Fruit fly (Drosophila melanogaster): ENCODE results near the gene Uch.

Gene Uch

dm6 chr2L:2193357-2193780 is 20.6 kb downstream of the Uch start (continued):
- TF ChIP-seq YL-1 (GFP tag; optimal IDR thresholded peaks at IDR 0.05) (peak; percentile 63), so (GFP tag; IDR thresholded peaks at IDR 0.05) (no peak), sd (tag; optimal IDR thresholded peaks at IDR 0.05) (peak; percentile 92), Bteb2 (GFP tag; optimal IDR thresholded peaks at IDR 0.05) (no peak), CG10431 (GFP tag; optimal IDR thresholded peaks at IDR 0.05) (peak; percentile 42), PHDP (tag; optimal IDR thresholded peaks at IDR 0.05) (peak; percentile 21), CG8388 (GFP tag; optimal IDR thresholded peaks at IDR 0.05) (peak; percentile 33), CG43689 (GFP tag; IDR thresholded peaks at IDR 0.05) (no peak), CG17385 (GFP tag; optimal IDR thresholded peaks at IDR 0.05) (peak; percentile 62), nerfin-1 (tag; optimal IDR thresholded peaks at IDR 0.05) (peak; percentile 33), CG6813 (GFP tag; optimal IDR thresholded peaks at IDR 0.05) (peak; percentile 57), fu2 (GFP tag; optimal IDR thresholded peaks at IDR 0.05) (no peak), CG12391 (tag; optimal IDR thresholded peaks at IDR 0.05) (peak; percentile 24), dysf (GFP tag; IDR thresholded peaks at IDR 0.05) (no peak), mam (GFP tag; optimal IDR thresholded peaks at IDR 0.05) (peak; percentile 37), p53 (GFP tag; optimal IDR thresholded peaks at IDR 0.05) (no peak), corto (GFP tag; optimal IDR thresholded peaks at IDR 0.05) (no peak), BtbVII (GFP tag; optimal IDR thresholded peaks at IDR 0.05) (peak; percentile 55), CG3065 (GFP tag; optimal IDR thresholded peaks at IDR 0.05) (no peak), fru (optimal IDR thresholded peaks at IDR 0.05) (no peak), vfl (GFP tag; optimal IDR thresholded peaks at IDR 0.05) (peak; percentile 26), B-H1 (GFP tag; IDR thresholded peaks at IDR 0.05) (no peak), Hey (tag; optimal IDR thresholded peaks at IDR 0.05) (peak; percentile 70), CHES-1-like (GFP tag; optimal IDR thresholded peaks at IDR 0.05) (peak; percentile 3), nmo (GFP tag; optimal IDR thresholded peaks at IDR 0.05) (peak; percentile 51), CG13424 (tag; optimal IDR thresholded peaks at IDR 0.05) (peak; percentile 5), CG14965 (GFP tag; optimal IDR thresholded peaks at IDR 0.05; ENCODE audit: borderline replicate concordance) (no peak), sug (tag; optimal IDR thresholded peaks at IDR 0.05) (peak; percentile 82), danr (GFP tag; IDR thresholded peaks at IDR 0.05) (no peak), pho (GFP tag; optimal IDR thresholded peaks at IDR 0.05) (peak; percentile 26), dimm (GFP tag; IDR thresholded peaks at IDR 0.05) (no peak), salm (tag; optimal IDR thresholded peaks at IDR 0.05) (peak; percentile 38), NfI (GFP tag; optimal IDR thresholded peaks at IDR 0.05) (peak; percentile 44), croc (GFP tag; conservative IDR thresholded peaks at IDR 0.05) (no peak), pros (GFP tag; optimal IDR thresholded peaks at IDR 0.05) (peak; percentile 79), sqz (GFP tag; optimal IDR thresholded peaks at IDR 0.05) (peak; percentile 86), bigmax (GFP tag; optimal IDR thresholded peaks at IDR 0.05) (peak; percentile 18), tgo (GFP tag; IDR thresholded peaks at IDR 0.05) (no peak), Sry-δ (GFP tag; optimal IDR thresholded peaks at IDR 0.05) (peak; percentile 57), CG30403 (GFP tag; optimal IDR thresholded peaks at IDR 0.05) (no peak), Lhr (GFP tag; optimal IDR thresholded peaks at IDR 0.05) (peak; percentile 100), exex (tag; optimal IDR thresholded peaks at IDR 0.05) (peak; percentile 9), CG4820 (GFP tag; optimal IDR thresholded peaks at IDR 0.05) (no peak), cato (GFP tag; optimal IDR thresholded peaks at IDR 0.05; ENCODE audit: borderline replicate concordance) (no peak), CoRest (tag; optimal IDR thresholded peaks at IDR 0.05) (peak; percentile 52), CG17912 (GFP tag; optimal IDR thresholded peaks at IDR 0.05) (peak; percentile 84), gsb-n (tag; optimal IDR thresholded peaks at IDR 0.05) (peak; percentile 38), CG14441 (GFP tag; IDR thresholded peaks at IDR 0.05) (no peak), CG8359 (GFP tag; optimal IDR thresholded peaks at IDR 0.05; ENCODE audit: borderline replicate concordance) (peak; percentile 10), CG18619 (GFP tag; optimal IDR thresholded peaks at IDR 0.05) (peak; percentile 9), CG4424 (GFP tag; optimal IDR thresholded peaks at IDR 0.05) (no peak)
